Worm (Caenorhabditis elegans): ENCODE results near the gene rmd-6.

DNA sequence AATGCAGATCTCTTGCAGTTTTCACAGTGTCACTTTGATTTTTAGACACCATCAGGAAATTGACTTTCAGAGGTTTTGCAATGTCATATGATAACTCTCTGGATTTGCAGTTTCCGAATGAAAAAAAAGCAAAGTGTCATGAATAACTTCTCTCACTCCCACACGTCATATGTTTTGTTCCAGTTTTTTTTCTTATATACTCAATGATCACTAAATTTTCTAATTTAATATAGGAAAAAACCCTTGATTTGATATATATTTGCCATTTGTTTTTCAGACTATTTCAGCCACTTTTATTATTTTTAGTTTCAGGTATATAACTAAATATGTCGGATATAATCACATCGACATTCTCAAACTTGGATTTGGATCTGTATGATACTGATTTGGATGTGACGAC lies 31.2 kb upstream of the rmd-6 start, which contains the start of gene C09B9.1:
- no peak for TF ChIP-seq pqm-1 (tag; optimal IDR thresholded peaks at IDR 0.05)
- TF ChIP-seq unc-62 (GFP tag; optimal IDR thresholded peaks at IDR 0.05 in 1 of 2), result no peak
- TF ChIP-seq unc-62 (tag; optimal IDR thresholded peaks at IDR 0.05), result no peak
- no peak for TF ChIP-seq ama-1 (optimal IDR thresholded peaks at IDR 0.05)
- no peak for TF ChIP-seq dve-1 (tag; optimal IDR thresholded peaks at IDR 0.05; ENCODE audit: insufficient read depth)
- no peak for TF ChIP-seq lin-13 (GFP tag; optimal IDR thresholded peaks at IDR 0.05)
- no peak for TF ChIP-seq ztf-11 (tag; optimal IDR thresholded peaks at IDR 0.05)
- no peak for TF ChIP-seq ceh-28 (tag; optimal IDR thresholded peaks at IDR 0.05)
- TF ChIP-seq mdl-1 (tag; optimal IDR thresholded peaks at IDR 0.05), result no peak
- no peak for TF ChIP-seq lin-15B (tag; optimal IDR thresholded peaks at IDR 0.05)
- no peak for TF ChIP-seq F44E2.7 (GFP tag; IDR thresholded peaks at IDR 0.05)
- TF ChIP-seq rbr-2 (tag; optimal IDR thresholded peaks at IDR 0.05), result no peak
- no peak for TF ChIP-seq pha-4 (GFP tag; IDR thresholded peaks at IDR 0.05)
- TF ChIP-seq pha-4 (tag; optimal IDR thresholded peaks at IDR 0.05), result no peak
- TF ChIP-seq hlh-30 (tag; optimal IDR thresholded peaks at IDR 0.05; ENCODE audit: insufficient read depth), result no peak
- TF ChIP-seq skn-1 (tag; optimal IDR thresholded peaks at IDR 0.05), result no peak
